Worm (Caenorhabditis elegans) whole organism, L1 larva: ENCODE data around the gene Y50D7A.1.

Source experiments
- C04F5.9 ChIP-seq: sonication (generic microtip); optimal IDR thresholded peaks from 2 replicates; lab custom pipeline; 2016; ENCODE audit warnings: missing genetic modification characterization, missing compliant biosample characterization
- C16A3.4 ChIP-seq: fragments of 150-350 bp; optimal IDR thresholded peaks from 2 replicates; lab custom pipeline; 2014; ENCODE audit warnings: missing biosample characterization, missing genetic modification characterization
- C34B4.2 ChIP-seq: sonication (generic microtip); optimal IDR thresholded peaks from 2 replicates; lab custom pipeline; 2017; ENCODE audit warnings: mild to moderate bottlenecking, missing genetic modification characterization, missing compliant biosample characterization
- alr-1 ChIP-seq: fragments of 200-800 bp; sonication (Bioruptor generic); optimal IDR thresholded peaks from 2 replicates; lab custom pipeline; 2018; ENCODE audit warnings: borderline replicate concordance, mild to moderate bottlenecking, missing genetic modification characterization, missing compliant biosample characterization
- aly-2 ChIP-seq: fragments of 150-350 bp; optimal IDR thresholded peaks from 2 replicates; lab custom pipeline; 2014; ENCODE audit warnings: missing biosample characterization, missing genetic modification characterization
- blmp-1 ChIP-seq: fragments of 150-350 bp; optimal IDR thresholded peaks from 2 replicates; lab custom pipeline; 2014; ENCODE audit warnings: missing biosample characterization, missing genetic modification characterization
- ceh-63 ChIP-seq: fragments of 200-800 bp; sonication (Bioruptor generic); optimal IDR thresholded peaks from 2 replicates; lab custom pipeline; 2018; ENCODE audit warnings: mild to moderate bottlenecking, missing genetic modification characterization, missing compliant biosample characterization
- ceh-82 ChIP-seq, 3 experiments: fragments of 150-350 bp in 1 of 3; sonication (generic microtip) in 2 of 3; optimal IDR thresholded peaks; 2 replicates each; lab custom pipeline; 2014 to 2017; ENCODE audit warnings: missing biosample characterization in 3 of 3, missing genetic modification characterization in 3 of 3
- ces-1 ChIP-seq: fragments of 150-350 bp; optimal IDR thresholded peaks from 2 replicates; lab custom pipeline; 2014; ENCODE audit warnings: missing biosample characterization, missing genetic modification reagents, missing genetic modification characterization
- dsc-1 ChIP-seq: sonication (generic microtip); optimal IDR thresholded peaks from 2 replicates; lab custom pipeline; 2016; ENCODE audit warnings: mild to moderate bottlenecking, missing genetic modification characterization, missing compliant biosample characterization
- efl-1 ChIP-seq, 4 experiments: fragments of 150-350 bp; optimal IDR thresholded peaks in 3 of 4; peaks in 1 of 4; 1 replicate in 1 of 4; 2 replicates in 3 of 4; lab custom pipeline; 2014; ENCODE audit warnings: missing biosample characterization in 2 of 4, missing genetic modification characterization in 2 of 4, missing genetic modification reagents in 2 of 4
- efl-3 ChIP-seq: fragments of 200-800 bp; sonication (Bioruptor generic); optimal IDR thresholded peaks from 2 replicates; lab custom pipeline; 2018; ENCODE audit warnings: mild to moderate bottlenecking, missing genetic modification characterization, missing compliant biosample characterization
- egl-27 ChIP-seq, 2 experiments: fragments of 150-350 bp in 1 of 2; sonication (generic microtip); optimal IDR thresholded peaks; 3 replicates each; lab custom pipeline; 2017 to 2018; ENCODE audit warnings: missing biosample characterization in 2 of 2, missing genetic modification characterization in 2 of 2, missing genetic modification reagents in 2 of 2
- elt-2 ChIP-seq: sonication (generic microtip); optimal IDR thresholded peaks from 2 replicates; lab custom pipeline; 2016; ENCODE audit warnings: missing genetic modification characterization, mild to moderate bottlenecking, inconsistent platforms, missing compliant biosample characterization, missing genetic modification reagents
- ets-5 ChIP-seq: fragments of 200-800 bp; sonication (Bioruptor generic); IDR thresholded peaks from 2 replicates; pipeline ENCODE4 v1.3.6; 2022; ENCODE audit warnings: missing genetic modification characterization, missing compliant biosample characterization
- fkh-10 ChIP-seq: sonication (generic microtip); optimal IDR thresholded peaks from 2 replicates; lab custom pipeline; 2017; ENCODE audit warnings: missing biosample characterization, missing genetic modification reagents, missing genetic modification characterization
- fkh-4 ChIP-seq: sonication (generic microtip); optimal IDR thresholded peaks from 2 replicates; lab custom pipeline; 2016; ENCODE audit warnings: missing compliant biosample characterization, missing genetic modification characterization, borderline replicate concordance
- fkh-8 ChIP-seq: sonication (generic microtip); optimal IDR thresholded peaks from 2 replicates; lab custom pipeline; 2016; ENCODE audit warnings: mild to moderate bottlenecking, missing genetic modification characterization, missing compliant biosample characterization
- fos-1 ChIP-seq: fragments of 150-350 bp; optimal IDR thresholded peaks from 2 replicates; lab custom pipeline; 2014; ENCODE audit warnings: missing biosample characterization, missing genetic modification characterization
- hlh-17 ChIP-seq: fragments of 200-800 bp; sonication (Bioruptor generic); optimal IDR thresholded peaks from 2 replicates; lab custom pipeline; 2018; ENCODE audit warnings: missing genetic modification characterization, mild to moderate bottlenecking, missing compliant biosample characterization, moderate library complexity, borderline replicate concordance
- hlh-4 ChIP-seq: sonication (generic microtip); optimal IDR thresholded peaks from 2 replicates; lab custom pipeline; 2016; ENCODE audit warnings: mild to moderate bottlenecking, missing genetic modification characterization, missing compliant biosample characterization
- irx-1 ChIP-seq: sonication (generic microtip); optimal IDR thresholded peaks from 2 replicates; lab custom pipeline; 2016; ENCODE audit warnings: missing genetic modification characterization, missing compliant biosample characterization
- isw-1 ChIP-seq: fragments of 200-800 bp; sonication (Bioruptor generic); IDR thresholded peaks from 2 replicates; pipeline ENCODE4 v1.3.6; 2022; ENCODE audit warnings: missing genetic modification characterization, missing compliant biosample characterization
- jun-1 ChIP-seq: fragments of 150-350 bp; optimal IDR thresholded peaks from 2 replicates; lab custom pipeline; 2014; ENCODE audit warnings: missing biosample characterization, missing genetic modification reagents, missing genetic modification characterization
- lin-13 ChIP-seq: fragments of 150-350 bp; optimal IDR thresholded peaks from 2 replicates; lab custom pipeline; 2014; ENCODE audit warnings: missing biosample characterization, missing genetic modification reagents, missing genetic modification characterization
- lin-14 ChIP-seq: fragments of 200-800 bp; sonication (Bioruptor generic); optimal IDR thresholded peaks from 2 replicates; lab custom pipeline; 2018; ENCODE audit warnings: mild to moderate bottlenecking, missing genetic modification characterization, moderate library complexity, missing compliant biosample characterization
- lin-35 ChIP-seq, 2 experiments: fragments of 150-350 bp; optimal IDR thresholded peaks; 2 replicates each; lab custom pipeline; 2014; ENCODE audit warnings: missing biosample characterization in 2 of 2, missing genetic modification characterization in 2 of 2, missing genetic modification reagents in 2 of 2
- lir-3 ChIP-seq: sonication (generic microtip); optimal IDR thresholded peaks from 2 replicates; lab custom pipeline; 2016; ENCODE audit warnings: mild to moderate bottlenecking, missing genetic modification characterization, moderate library complexity, missing compliant biosample characterization; ENCODE audit not compliant: poor library complexity
- lsy-2 ChIP-seq, 2 experiments: fragments of 150-350 bp; optimal IDR thresholded peaks; 2 replicates each; lab custom pipeline; 2014; ENCODE audit warnings: missing biosample characterization in 2 of 2, missing genetic modification characterization in 2 of 2
- mab-9 ChIP-seq: fragments of 200-800 bp; sonication (Bioruptor generic); IDR thresholded peaks from 2 replicates; pipeline ENCODE4 v1.3.6; 2022; ENCODE audit warnings: missing genetic modification reagents, missing genetic modification characterization, missing compliant biosample characterization
- nhr-11 ChIP-seq: fragments of 150-350 bp; optimal IDR thresholded peaks from 2 replicates; lab custom pipeline; 2014; ENCODE audit warnings: missing biosample characterization, missing genetic modification characterization
- nhr-12 ChIP-seq: sonication (generic microtip); optimal IDR thresholded peaks from 2 replicates; lab custom pipeline; 2017; ENCODE audit warnings: missing biosample characterization, missing genetic modification characterization
- nhr-19 ChIP-seq: fragments of 200-800 bp; sonication (Bioruptor generic); conservative IDR thresholded peaks from 2 replicates; pipeline ENCODE4 v1.3.6; 2022; ENCODE audit warnings: missing genetic modification characterization, missing compliant biosample characterization
- nhr-28 ChIP-seq: fragments of 150-350 bp; optimal IDR thresholded peaks from 2 replicates; lab custom pipeline; 2014; ENCODE audit warnings: missing biosample characterization, missing genetic modification characterization
- nhr-71 ChIP-seq: sonication (generic microtip); optimal IDR thresholded peaks from 2 replicates; lab custom pipeline; 2016; ENCODE audit warnings: mild to moderate bottlenecking, missing genetic modification characterization, moderate library complexity, missing compliant biosample characterization
- nhr-77 ChIP-seq: fragments of 150-350 bp; optimal IDR thresholded peaks from 2 replicates; lab custom pipeline; 2014; ENCODE audit warnings: missing biosample characterization, missing genetic modification characterization
- nhr-85 ChIP-seq: sonication (generic microtip); peaks from one replicate; lab custom pipeline; 2016; ENCODE audit warnings: missing genetic modification characterization, inconsistent platforms, missing compliant biosample characterization
- pag-3 ChIP-seq: sonication (generic microtip); optimal IDR thresholded peaks from 2 replicates; lab custom pipeline; 2017; ENCODE audit warnings: missing genetic modification characterization, mild to moderate bottlenecking, missing compliant biosample characterization, antibody characterized with exemption, borderline replicate concordance; ENCODE audit not compliant: insufficient read depth
- snpc-4 ChIP-seq: fragments of 150-350 bp; optimal IDR thresholded peaks from 2 replicates; lab custom pipeline; 2014; ENCODE audit warnings: missing biosample characterization, missing genetic modification characterization
- snu-23 ChIP-seq: sonication (generic microtip); optimal IDR thresholded peaks from 2 replicates; lab custom pipeline; 2016; ENCODE audit warnings: missing genetic modification characterization, missing compliant biosample characterization
- sox-4 ChIP-seq: sonication (generic microtip); optimal IDR thresholded peaks from 2 replicates; lab custom pipeline; 2016; ENCODE audit warnings: missing genetic modification characterization, missing compliant biosample characterization
- swsn-7 ChIP-seq: sonication (generic microtip); optimal IDR thresholded peaks from 2 replicates; lab custom pipeline; 2016; ENCODE audit warnings: missing genetic modification characterization, missing compliant biosample characterization
- tlp-1 ChIP-seq: fragments of 150-350 bp; optimal IDR thresholded peaks from 2 replicates; lab custom pipeline; 2014; ENCODE audit warnings: missing biosample characterization, missing genetic modification characterization
- unc-30 ChIP-seq: sonication (generic microtip); optimal IDR thresholded peaks from 2 replicates; lab custom pipeline; 2017; ENCODE audit warnings: missing biosample characterization, missing genetic modification characterization
- unc-86 ChIP-seq: sonication (generic microtip); optimal IDR thresholded peaks from 2 replicates; lab custom pipeline; 2016; ENCODE audit warnings: missing genetic modification characterization, missing compliant biosample characterization
- unc-98 ChIP-seq: fragments of 200-800 bp; sonication (Bioruptor generic); IDR thresholded peaks from 2 replicates; pipeline ENCODE4 v1.3.6; 2022; ENCODE audit warnings: missing genetic modification characterization, missing compliant biosample characterization
- vab-15 ChIP-seq: sonication (generic microtip); optimal IDR thresholded peaks from 2 replicates; lab custom pipeline; 2017; ENCODE audit warnings: missing genotype, mild to moderate bottlenecking, missing genetic modification characterization, missing compliant biosample characterization
- xbp-1 ChIP-seq: sonication (generic microtip); optimal IDR thresholded peaks from 2 replicates; lab custom pipeline; 2016; ENCODE audit warnings: missing genetic modification characterization, missing compliant biosample characterization
- zag-1 ChIP-seq: fragments of 150-350 bp; optimal IDR thresholded peaks from 2 replicates; lab custom pipeline; 2014; ENCODE audit warnings: missing biosample characterization, missing genetic modification characterization
- zip-4 ChIP-seq: fragments of 200-800 bp; sonication (Bioruptor generic); optimal IDR thresholded peaks from 2 replicates; lab custom pipeline; 2018; ENCODE audit warnings: mild to moderate bottlenecking, missing genetic modification characterization, moderate library complexity, missing compliant biosample characterization

Gene Y50D7A.1

ce11 chrIII:343346-344220 is 51.1 kb downstream of the Y50D7A.1 start (continued):
- TF ChIP-seq lin-13 (no peak), nhr-71 (tag; lab: Kevin White, UChicago) (peak; percentile 5), fkh-10 (GFP tag; lab: Kevin White, UChicago) (no peak), nhr-11 (tag; lab: Kevin White, UChicago) (no peak), nhr-77 (tag; lab: Kevin White, UChicago) (no peak), nhr-12 (tag; lab: Kevin White, UChicago) (no peak), efl-1 (optimal IDR thresholded peaks at IDR 0.05; lab: Kevin White, UChicago) (peak in 1 of 2 experiments; percentile 18), efl-1 (GFP tag; optimal IDR thresholded peaks at IDR 0.05 in 1 of 2; lab: Kevin White, UChicago) (peak in 1 of 2 experiments; percentile 25), dsc-1 (tag; lab: Kevin White, UChicago) (no peak), irx-1 (tag; lab: Kevin White, UChicago) (peak; percentile 30), C34B4.2 (tag; lab: Kevin White, UChicago) (no peak), efl-3 (GFP tag; lab: Kevin White, UChicago) (no peak), xbp-1 (tag; lab: Kevin White, UChicago) (peak; percentile 8), elt-2 (tag; lab: Kevin White, UChicago) (no peak), aly-2 (tag; lab: Kevin White, UChicago) (no peak), alr-1 (tag; lab: Kevin White, UChicago) (no peak), egl-27 (tag; optimal IDR thresholded peaks at IDR 0.05; lab: Kevin White, UChicago) (no peak), fkh-8 (tag; lab: Kevin White, UChicago) (peak; percentile 33), C16A3.4 (tag; lab: Kevin White, UChicago) (peak; percentile 16), hlh-17 (GFP tag; lab: Kevin White, UChicago) (no peak), snpc-4 (tag; lab: Kevin White, UChicago) (no peak), fos-1 (no peak), ceh-82 (tag; optimal IDR thresholded peaks at IDR 0.05; lab: Kevin White, UChicago) (no peak), zip-4 (GFP tag; lab: Kevin White, UChicago) (no peak), nhr-85 (no peak), hlh-4 (no peak), unc-30 (tag; lab: Kevin White, UChicago) (no peak), blmp-1 (tag; lab: Kevin White, UChicago) (no peak), swsn-7 (no peak), tlp-1 (no peak), zag-1 (tag; lab: Kevin White, UChicago) (no peak), lir-3 (no peak), mab-9 (GFP tag; lab: Robert Waterston, UW) (no peak), lin-14 (peak; percentile 56), lsy-2 (tag; optimal IDR thresholded peaks at IDR 0.05; lab: Kevin White, UChicago) (peak in 1 of 2 experiments; percentile 28), ets-5 (GFP tag; lab: Robert Waterston, UW) (no peak), pag-3 (tag; lab: Kevin White, UChicago) (no peak), sox-4 (tag; lab: Kevin White, UChicago) (no peak), vab-15 (tag; lab: Kevin White, UChicago) (no peak), nhr-19 (GFP tag; lab: Robert Waterston, UW) (no peak), snu-23 (peak; percentile 13), unc-98 (no peak), jun-1 (tag; lab: Kevin White, UChicago) (no peak), ceh-63 (no peak), unc-86 (tag; lab: Kevin White, UChicago) (no peak), ces-1 (GFP tag; lab: Kevin White, UChicago) (no peak), fkh-4 (tag; lab: Kevin White, UChicago) (no peak), isw-1 (GFP tag; lab: Robert Waterston, UW) (no peak), nhr-28 (no peak), lin-35 (GFP tag; optimal IDR thresholded peaks at IDR 0.05; lab: Kevin White, UChicago) (peak in 1 of 2 experiments; percentile 7), C04F5.9 (tag; lab: Kevin White, UChicago) (no peak)
